Worm (Caenorhabditis elegans) whole organism, L1 larva: ENCODE measurements around the gene F37A8.1.

Source experiments
- C34B4.2 ChIP-seq: sonication (generic microtip); optimal IDR thresholded peaks from 2 replicates; lab custom pipeline; 2017; ENCODE audit warnings: mild to moderate bottlenecking, missing genetic modification characterization, missing compliant biosample characterization
- aly-2 ChIP-seq: fragments of 150-350 bp; optimal IDR thresholded peaks from 2 replicates; lab custom pipeline; 2014; ENCODE audit warnings: missing biosample characterization, missing genetic modification characterization
- ama-1 ChIP-seq: fragments of 150-350 bp; optimal IDR thresholded peaks from 2 replicates; lab custom pipeline; 2014
- ceh-8 ChIP-seq: fragments of 200-800 bp; sonication (Bioruptor generic); optimal IDR thresholded peaks from 2 replicates; lab custom pipeline; 2018; ENCODE audit warnings: mild to moderate bottlenecking, missing genetic modification characterization, moderate library complexity, missing compliant biosample characterization
- ceh-82 ChIP-seq, 3 experiments: fragments of 150-350 bp in 1 of 3; sonication (generic microtip) in 2 of 3; optimal IDR thresholded peaks; 2 replicates each; lab custom pipeline; 2014 to 2017; ENCODE audit warnings: missing biosample characterization in 3 of 3, missing genetic modification characterization in 3 of 3
- ceh-88 ChIP-seq: fragments of 200-800 bp; sonication (Bioruptor generic); IDR thresholded peaks from 2 replicates; pipeline ENCODE4 v1.3.6; 2022; ENCODE audit warnings: missing genetic modification characterization, missing compliant biosample characterization
- ceh-90 ChIP-seq: sonication (generic microtip); optimal IDR thresholded peaks from 2 replicates; lab custom pipeline; 2016; ENCODE audit warnings: missing genetic modification characterization, missing compliant biosample characterization
- dpl-1 ChIP-seq, 3 experiments: fragments of 150-350 bp in 2 of 3; sonication (generic microtip) in 1 of 3; optimal IDR thresholded peaks; 2 replicates each; lab custom pipeline; 2014 to 2017; ENCODE audit warnings: missing biosample characterization in 3 of 3, missing genetic modification characterization in 3 of 3, missing genetic modification reagents in 3 of 3
- dsc-1 ChIP-seq: sonication (generic microtip); optimal IDR thresholded peaks from 2 replicates; lab custom pipeline; 2016; ENCODE audit warnings: mild to moderate bottlenecking, missing genetic modification characterization, missing compliant biosample characterization
- efl-1 ChIP-seq, 4 experiments: fragments of 150-350 bp; optimal IDR thresholded peaks in 3 of 4; peaks in 1 of 4; 1 replicate in 1 of 4; 2 replicates in 3 of 4; lab custom pipeline; 2014; ENCODE audit warnings: missing biosample characterization in 2 of 4, missing genetic modification characterization in 2 of 4, missing genetic modification reagents in 2 of 4
- efl-3 ChIP-seq: fragments of 200-800 bp; sonication (Bioruptor generic); optimal IDR thresholded peaks from 2 replicates; lab custom pipeline; 2018; ENCODE audit warnings: mild to moderate bottlenecking, missing genetic modification characterization, missing compliant biosample characterization
- egl-13 ChIP-seq: sonication (generic microtip); optimal IDR thresholded peaks from 2 replicates; lab custom pipeline; 2016; ENCODE audit warnings: missing genotype, missing genetic modification reagents, missing genetic modification characterization, missing compliant biosample characterization
- egl-27 ChIP-seq, 2 experiments: fragments of 150-350 bp in 1 of 2; sonication (generic microtip); optimal IDR thresholded peaks; 3 replicates each; lab custom pipeline; 2017 to 2018; ENCODE audit warnings: missing biosample characterization in 2 of 2, missing genetic modification characterization in 2 of 2, missing genetic modification reagents in 2 of 2
- elt-3 ChIP-seq, 6 experiments: fragments of 150-350 bp in 1 of 6; sonication (generic microtip); optimal IDR thresholded peaks; 2 replicates each; lab custom pipeline; 2017 to 2018; ENCODE audit warnings: missing biosample characterization in 6 of 6, missing genetic modification characterization in 6 of 6, inconsistent platforms in 1 of 6
- ets-5 ChIP-seq: fragments of 200-800 bp; sonication (Bioruptor generic); IDR thresholded peaks from 2 replicates; pipeline ENCODE4 v1.3.6; 2022; ENCODE audit warnings: missing genetic modification characterization, missing compliant biosample characterization
- fkh-10 ChIP-seq: sonication (generic microtip); optimal IDR thresholded peaks from 2 replicates; lab custom pipeline; 2017; ENCODE audit warnings: missing biosample characterization, missing genetic modification reagents, missing genetic modification characterization
- fkh-4 ChIP-seq: sonication (generic microtip); optimal IDR thresholded peaks from 2 replicates; lab custom pipeline; 2016; ENCODE audit warnings: missing compliant biosample characterization, missing genetic modification characterization, borderline replicate concordance
- fkh-8 ChIP-seq: sonication (generic microtip); optimal IDR thresholded peaks from 2 replicates; lab custom pipeline; 2016; ENCODE audit warnings: mild to moderate bottlenecking, missing genetic modification characterization, missing compliant biosample characterization
- fos-1 ChIP-seq: fragments of 150-350 bp; optimal IDR thresholded peaks from 2 replicates; lab custom pipeline; 2014; ENCODE audit warnings: missing biosample characterization, missing genetic modification characterization
- grh-1 ChIP-seq: fragments of 200-800 bp; sonication (Bioruptor generic); IDR thresholded peaks from 2 replicates; pipeline ENCODE4 v1.3.6; 2022; ENCODE audit warnings: missing genetic modification reagents, missing genetic modification characterization, missing compliant biosample characterization
- hlh-4 ChIP-seq: sonication (generic microtip); optimal IDR thresholded peaks from 2 replicates; lab custom pipeline; 2016; ENCODE audit warnings: mild to moderate bottlenecking, missing genetic modification characterization, missing compliant biosample characterization
- hpl-2 ChIP-seq: fragments of 150-350 bp; optimal IDR thresholded peaks from 2 replicates; lab custom pipeline; 2014; ENCODE audit warnings: missing biosample characterization, missing genetic modification reagents, missing genetic modification characterization
- irx-1 ChIP-seq: sonication (generic microtip); optimal IDR thresholded peaks from 2 replicates; lab custom pipeline; 2016; ENCODE audit warnings: missing genetic modification characterization, missing compliant biosample characterization
- isw-1 ChIP-seq: fragments of 200-800 bp; sonication (Bioruptor generic); IDR thresholded peaks from 2 replicates; pipeline ENCODE4 v1.3.6; 2022; ENCODE audit warnings: missing genetic modification characterization, missing compliant biosample characterization
- lin-13 ChIP-seq: fragments of 150-350 bp; optimal IDR thresholded peaks from 2 replicates; lab custom pipeline; 2014; ENCODE audit warnings: missing biosample characterization, missing genetic modification reagents, missing genetic modification characterization
- lin-15B ChIP-seq: fragments of 150-350 bp; sonication (generic microtip); optimal IDR thresholded peaks from 3 replicates; lab custom pipeline; 2014; ENCODE audit warnings: missing biosample characterization, missing genetic modification characterization
- lsy-2 ChIP-seq, 2 experiments: fragments of 150-350 bp; optimal IDR thresholded peaks; 2 replicates each; lab custom pipeline; 2014; ENCODE audit warnings: missing biosample characterization in 2 of 2, missing genetic modification characterization in 2 of 2
- mab-9 ChIP-seq: fragments of 200-800 bp; sonication (Bioruptor generic); IDR thresholded peaks from 2 replicates; pipeline ENCODE4 v1.3.6; 2022; ENCODE audit warnings: missing genetic modification reagents, missing genetic modification characterization, missing compliant biosample characterization
- nhr-11 ChIP-seq: fragments of 150-350 bp; optimal IDR thresholded peaks from 2 replicates; lab custom pipeline; 2014; ENCODE audit warnings: missing biosample characterization, missing genetic modification characterization
- nhr-12 ChIP-seq: sonication (generic microtip); optimal IDR thresholded peaks from 2 replicates; lab custom pipeline; 2017; ENCODE audit warnings: missing biosample characterization, missing genetic modification characterization
- nhr-19 ChIP-seq: fragments of 200-800 bp; sonication (Bioruptor generic); conservative IDR thresholded peaks from 2 replicates; pipeline ENCODE4 v1.3.6; 2022; ENCODE audit warnings: missing genetic modification characterization, missing compliant biosample characterization
- nhr-76 ChIP-seq: sonication (generic microtip); optimal IDR thresholded peaks from 2 replicates; lab custom pipeline; 2017; ENCODE audit warnings: missing biosample characterization, missing genetic modification characterization
- nhr-85 ChIP-seq: sonication (generic microtip); peaks from one replicate; lab custom pipeline; 2016; ENCODE audit warnings: missing genetic modification characterization, inconsistent platforms, missing compliant biosample characterization
- nhr-90 ChIP-seq: sonication (generic microtip); optimal IDR thresholded peaks from 2 replicates; lab custom pipeline; 2016; ENCODE audit warnings: mild to moderate bottlenecking, missing genetic modification characterization, missing compliant biosample characterization; ENCODE audit not compliant: poor library complexity
- pag-3 ChIP-seq: sonication (generic microtip); optimal IDR thresholded peaks from 2 replicates; lab custom pipeline; 2017; ENCODE audit warnings: missing genetic modification characterization, mild to moderate bottlenecking, missing compliant biosample characterization, antibody characterized with exemption, borderline replicate concordance; ENCODE audit not compliant: insufficient read depth
- pax-3 ChIP-seq: fragments of 200-800 bp; sonication (Bioruptor generic); optimal IDR thresholded peaks from 2 replicates; lab custom pipeline; 2018; ENCODE audit warnings: mild to moderate bottlenecking, missing genetic modification characterization, moderate library complexity, missing compliant biosample characterization
- sptf-1 ChIP-seq: fragments of 150-350 bp; optimal IDR thresholded peaks from 2 replicates; lab custom pipeline; 2014; ENCODE audit warnings: missing biosample characterization, missing genetic modification characterization
- swsn-7 ChIP-seq: sonication (generic microtip); optimal IDR thresholded peaks from 2 replicates; lab custom pipeline; 2016; ENCODE audit warnings: missing genetic modification characterization, missing compliant biosample characterization
- tbx-2 ChIP-seq: sonication (generic microtip); optimal IDR thresholded peaks from 2 replicates; lab custom pipeline; 2016; ENCODE audit warnings: missing genetic modification characterization, missing compliant biosample characterization
- unc-62 ChIP-seq: fragments of 150-350 bp; optimal IDR thresholded peaks from 2 replicates; lab custom pipeline; 2014; ENCODE audit warnings: missing biosample characterization, missing genetic modification reagents, missing genetic modification characterization
- unc-86 ChIP-seq: sonication (generic microtip); optimal IDR thresholded peaks from 2 replicates; lab custom pipeline; 2016; ENCODE audit warnings: missing genetic modification characterization, missing compliant biosample characterization
- xbp-1 ChIP-seq: sonication (generic microtip); optimal IDR thresholded peaks from 2 replicates; lab custom pipeline; 2016; ENCODE audit warnings: missing genetic modification characterization, missing compliant biosample characterization
- zag-1 ChIP-seq: fragments of 150-350 bp; optimal IDR thresholded peaks from 2 replicates; lab custom pipeline; 2014; ENCODE audit warnings: missing biosample characterization, missing genetic modification characterization
- ztf-4 ChIP-seq: fragments of 150-350 bp; optimal IDR thresholded peaks from 2 replicates; lab custom pipeline; 2014; ENCODE audit warnings: missing biosample characterization, missing genetic modification characterization

The F37A8.1 gene

DNA sequence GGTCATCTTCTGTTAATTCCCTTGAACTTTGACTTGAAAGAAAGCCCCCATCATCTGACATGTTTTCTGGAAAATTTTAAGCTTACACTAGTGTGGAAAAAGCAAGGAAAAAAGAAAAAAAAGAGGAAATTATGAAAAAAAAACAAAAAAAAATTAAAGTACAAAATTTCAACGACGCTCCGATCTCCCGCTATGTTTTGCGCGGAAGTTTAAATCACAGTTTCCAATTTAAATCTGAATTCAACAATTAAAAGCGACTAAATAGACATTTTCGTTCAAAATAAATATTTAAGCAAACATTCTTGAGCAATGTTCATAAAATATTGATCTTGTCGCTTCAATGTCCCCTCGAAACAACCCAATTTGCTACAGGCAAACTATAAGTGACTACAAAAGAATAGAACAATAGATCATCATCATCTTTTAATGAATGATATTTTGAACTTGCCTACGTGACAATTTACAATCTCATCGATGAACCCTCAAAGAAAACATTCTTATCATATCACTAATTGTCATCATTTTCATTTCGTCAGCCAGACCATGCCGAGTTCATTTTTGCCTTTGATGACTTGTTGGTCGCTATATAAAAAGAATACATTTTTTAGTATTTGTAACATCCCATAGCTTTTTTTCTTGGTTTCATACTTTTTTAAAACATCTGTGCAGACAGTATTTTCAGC is 6.4 kb upstream of the F37A8.1 start, which contains the start of the genes metl-6 and nit-1 (continued):
- TF ChIP-seq egl-27 (tag; optimal IDR thresholded peaks at IDR 0.05; lab: Kevin White, UChicago) (no peak), lsy-2 (tag; optimal IDR thresholded peaks at IDR 0.05; lab: Kevin White, UChicago) (peak; percentile 23 to 54), hpl-2 (GFP tag; lab: Kevin White, UChicago) (no peak), nhr-76 (tag; lab: Kevin White, UChicago) (no peak), nhr-11 (tag; lab: Kevin White, UChicago) (no peak), nhr-90 (tag; lab: Kevin White, UChicago) (no peak), ceh-88 (GFP tag; lab: Robert Waterston, UW) (no peak), hlh-4 (no peak), egl-13 (tag; lab: Kevin White, UChicago) (no peak), C34B4.2 (tag; lab: Kevin White, UChicago) (no peak)

DNA sequence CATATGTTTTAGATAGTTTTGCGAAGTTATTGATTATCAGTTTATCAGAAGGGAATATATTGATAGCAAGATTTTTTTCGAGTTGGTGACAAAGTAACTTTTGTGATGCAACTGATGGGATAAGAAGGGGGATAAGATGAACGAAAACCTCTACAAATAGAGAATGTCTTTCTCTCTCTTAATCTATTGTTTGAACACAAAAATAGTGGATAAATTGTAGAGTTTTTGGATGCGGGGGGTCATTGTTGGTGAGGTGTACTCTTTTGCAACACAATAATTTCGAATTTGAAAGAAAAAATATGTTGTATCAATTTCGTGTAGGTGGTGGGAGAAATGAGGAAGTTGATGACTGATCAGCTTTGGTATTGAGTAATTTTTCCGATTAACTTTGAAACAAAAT is 2.1 kb upstream of the F37A8.1 start, which contains the start of gene ZK1058.9:
ZK1058.9 (minus strand) TSS at position 101 of the 400 bp plus-strand sequence.
- no peak for TF ChIP-seq ztf-4
- TF ChIP-seq efl-1 (optimal IDR thresholded peaks at IDR 0.05; lab: Kevin White, UChicago), result no peak
- peak in 1 of 2 experiments; percentile 83 for TF ChIP-seq efl-1 (GFP tag; optimal IDR thresholded peaks at IDR 0.05 in 1 of 2; lab: Kevin White, UChicago)

DNA sequence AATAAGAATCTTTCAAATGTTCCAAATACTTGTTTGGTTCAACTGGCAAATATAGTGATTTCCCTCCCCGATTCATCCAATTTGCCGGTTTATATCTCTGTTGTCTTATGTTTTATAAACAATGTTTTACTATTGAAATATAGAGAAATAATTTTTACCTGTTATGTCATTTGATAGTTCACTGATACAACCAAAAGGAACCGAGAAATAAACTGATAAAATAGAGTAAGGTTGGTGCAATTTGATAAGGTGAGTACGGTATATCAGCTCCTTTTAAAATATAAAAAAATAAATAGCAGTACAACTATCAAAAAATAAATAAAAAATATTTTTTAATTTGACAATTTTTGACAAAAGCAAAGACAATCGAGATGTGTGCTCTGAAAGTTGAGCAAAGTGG is 1.4 kb upstream of the F37A8.1 start:
- no peak for TF ChIP-seq efl-1 (optimal IDR thresholded peaks at IDR 0.05; lab: Kevin White, UChicago)
- TF ChIP-seq efl-1 (GFP tag; optimal IDR thresholded peaks at IDR 0.05 in 1 of 2; lab: Kevin White, UChicago), result no peak
- TF ChIP-seq grh-1 (GFP tag; lab: Robert Waterston, UW), result no peak
- TF ChIP-seq nhr-12 (tag; lab: Kevin White, UChicago), result no peak
- no peak for TF ChIP-seq aly-2 (tag; lab: Kevin White, UChicago)
- TF ChIP-seq efl-3 (GFP tag; lab: Kevin White, UChicago), result no peak
- no peak for TF ChIP-seq nhr-19
- TF ChIP-seq C34B4.2 (tag; lab: Kevin White, UChicago), result no peak
- TF ChIP-seq elt-3 (tag; optimal IDR thresholded peaks at IDR 0.05; lab: Kevin White, UChicago), result no peak
- TF ChIP-seq hlh-4, result no peak
- no peak for TF ChIP-seq dsc-1 (tag; lab: Kevin White, UChicago)
- TF ChIP-seq fkh-8 (tag; lab: Kevin White, UChicago), result no peak
- no peak for TF ChIP-seq swsn-7 (tag; lab: Kevin White, UChicago)
- no peak for TF ChIP-seq fkh-4 (tag; lab: Kevin White, UChicago)
- no peak for TF ChIP-seq ceh-8 (GFP tag; lab: Kevin White, UChicago)
- no peak for TF ChIP-seq pax-3 (tag; lab: Kevin White, UChicago)
- no peak for TF ChIP-seq ama-1 (lab: Kevin White, UChicago)
- TF ChIP-seq lin-15B (tag; lab: Kevin White, UChicago), result no peak
- TF ChIP-seq isw-1 (GFP tag; lab: Robert Waterston, UW), result no peak
- TF ChIP-seq ceh-82 (tag; optimal IDR thresholded peaks at IDR 0.05; lab: Kevin White, UChicago), result no peak
- TF ChIP-seq mab-9 (GFP tag; lab: Robert Waterston, UW), result no peak

DNA sequence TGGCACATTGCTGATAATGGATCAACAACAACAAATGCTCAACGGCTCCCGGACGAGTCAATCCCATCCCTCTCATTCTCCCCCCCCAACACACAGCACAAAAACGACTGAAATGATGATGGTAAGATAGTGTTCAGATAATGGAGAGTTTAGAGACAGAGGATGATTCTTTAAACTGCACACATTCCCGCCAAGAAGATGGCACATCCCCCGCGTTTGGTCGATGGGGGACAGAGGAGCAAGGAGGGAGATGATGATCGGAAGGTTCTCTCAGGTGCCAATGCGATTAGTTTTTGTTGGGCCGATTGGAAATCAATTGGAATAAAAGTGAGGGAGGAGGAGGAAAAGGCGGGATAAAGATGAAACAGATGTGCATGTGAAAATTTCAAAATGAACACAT is 786 bp upstream of the F37A8.1 start:
- no peak for TF ChIP-seq mab-9 (GFP tag; lab: Robert Waterston, UW)
- no peak for TF ChIP-seq hlh-4
- no peak for TF ChIP-seq ceh-90 (tag; lab: Kevin White, UChicago)
- peak; percentile 51 for TF ChIP-seq dsc-1 (tag; lab: Kevin White, UChicago)
- no peak for TF ChIP-seq pax-3 (tag; lab: Kevin White, UChicago)
- TF ChIP-seq elt-3 (tag; optimal IDR thresholded peaks at IDR 0.05; lab: Kevin White, UChicago), result no peak
- TF ChIP-seq xbp-1 (tag; lab: Kevin White, UChicago), result no peak
- TF ChIP-seq grh-1 (GFP tag; lab: Robert Waterston, UW), result no peak
- TF ChIP-seq irx-1 (tag; lab: Kevin White, UChicago), result no peak
- no peak for TF ChIP-seq zag-1 (tag; lab: Kevin White, UChicago)
- TF ChIP-seq ceh-88 (GFP tag; lab: Robert Waterston, UW), result no peak
- TF ChIP-seq pag-3 (tag; lab: Kevin White, UChicago), result peak; percentile 92
- no peak for TF ChIP-seq nhr-85
- TF ChIP-seq unc-86, result no peak
- peak in 2 of 3 experiments; percentile 18 to 27 for TF ChIP-seq dpl-1 (GFP tag; optimal IDR thresholded peaks at IDR 0.05; lab: Kevin White, UChicago)
- no peak for TF ChIP-seq C34B4.2 (tag; lab: Kevin White, UChicago)
- no peak for TF ChIP-seq fos-1 (tag; lab: Kevin White, UChicago)
- no peak for TF ChIP-seq unc-62
- no peak for TF ChIP-seq nhr-11 (tag; lab: Kevin White, UChicago)
- TF ChIP-seq sptf-1 (tag; lab: Kevin White, UChicago), result no peak
- no peak for TF ChIP-seq lin-13 (GFP tag; lab: Kevin White, UChicago)
- no peak for TF ChIP-seq ets-5 (GFP tag; lab: Robert Waterston, UW)
- no peak for TF ChIP-seq fkh-10 (GFP tag; lab: Kevin White, UChicago)
- no peak for TF ChIP-seq tbx-2 (tag; lab: Kevin White, UChicago)
